Fruit fly (Drosophila melanogaster) whole organism, embryonic: ENCODE data around the gene miple1.

Experiments
- Blimp-1 ChIP-seq: fragments of 200-800 bp; sonication (Bioruptor generic); optimal IDR thresholded peaks from 3 replicates; lab custom pipeline; 2018; ENCODE audit warnings: missing biosample characterization, missing genetic modification characterization, mild to moderate bottlenecking, moderate library complexity, missing genetic modification reagents
- CG12219 ChIP-seq: fragments of 200-800 bp; sonication (Bioruptor generic); optimal IDR thresholded peaks from 3 replicates; lab custom pipeline; 2018; ENCODE audit warnings: missing biosample characterization, mild to moderate bottlenecking, missing genetic modification characterization
- CG15514 ChIP-seq: fragments of 200-800 bp; sonication (Bioruptor generic); optimal IDR thresholded peaks from 3 replicates; lab custom pipeline; 2017; ENCODE audit warnings: missing biosample characterization, missing genetic modification characterization, mild to moderate bottlenecking, moderate library complexity, missing genetic modification reagents
- CG17802 ChIP-seq: fragments of 200-800 bp; sonication (Bioruptor generic); optimal IDR thresholded peaks from 2 replicates; lab custom pipeline; 2018; ENCODE audit warnings: missing biosample characterization, mild to moderate bottlenecking, missing genetic modification characterization, moderate library complexity
- CG3281 ChIP-seq: fragments of 200-800 bp; sonication (Bioruptor generic); optimal IDR thresholded peaks from 3 replicates; lab custom pipeline; 2017; ENCODE audit warnings: missing biosample characterization, mild to moderate bottlenecking, missing genetic modification characterization
- CG34224 ChIP-seq: fragments of 200-800 bp; sonication (Bioruptor generic); IDR thresholded peaks from 3 replicates; pipeline ENCODE4 v1.3.6; 2022; ENCODE audit warnings: missing biosample characterization, missing genetic modification characterization; ENCODE audit not compliant: partially characterized antibody
- CG4282 ChIP-seq: fragments of 200-800 bp; sonication (Bioruptor generic); optimal IDR thresholded peaks from 2 replicates; lab custom pipeline; 2016; ENCODE audit warnings: missing biosample characterization, missing genetic modification characterization
- CG4360 ChIP-seq: fragments of 200-800 bp; sonication (Bioruptor generic); IDR thresholded peaks from 2 replicates; pipeline ENCODE4 v1.3.6; 2022; ENCODE audit warnings: missing biosample characterization, missing genetic modification characterization
- CG6683 ChIP-seq: fragments of 200-800 bp; sonication (Bioruptor generic); optimal IDR thresholded peaks from 2 replicates; lab custom pipeline; 2017; ENCODE audit warnings: missing biosample characterization, mild to moderate bottlenecking, missing genetic modification characterization, missing genetic modification reagents
- CG8089 ChIP-seq: fragments of 200-800 bp; sonication (Bioruptor generic); optimal IDR thresholded peaks from 3 replicates; lab custom pipeline; 2016; ENCODE audit warnings: missing biosample characterization, missing genetic modification characterization
- CG8290 ChIP-seq, 3 experiments: fragments of 200-800 bp; sonication (Bioruptor generic); optimal IDR thresholded peaks; 2 replicates each; lab custom pipeline; 2016 to 2019; ENCODE audit warnings: missing biosample characterization in 3 of 3, missing genetic modification characterization in 3 of 3, mild to moderate bottlenecking in 2 of 3, moderate library complexity in 1 of 3
- CG9215 ChIP-seq: fragments of 200-800 bp; sonication (Bioruptor generic); IDR thresholded peaks from 2 replicates; pipeline ENCODE4 v1.3.6; 2022; ENCODE audit warnings: missing biosample characterization, missing genetic modification characterization
- CTCF ChIP-seq: fragments of 200-800 bp; sonication (Bioruptor generic); optimal IDR thresholded peaks from 2 replicates; lab custom pipeline; 2017; ENCODE audit warnings: missing biosample characterization, mild to moderate bottlenecking, missing genetic modification characterization, moderate library complexity
- CkIIα-i1 ChIP-seq: fragments of 200-800 bp; sonication (Bioruptor generic); IDR thresholded peaks from 2 replicates; pipeline ENCODE4 v1.3.6; 2022; ENCODE audit warnings: missing biosample characterization, missing genetic modification characterization
- Doc2 ChIP-seq: fragments of 200-800 bp; sonication (Bioruptor generic); IDR thresholded peaks from 2 replicates; pipeline ENCODE4 v1.3.6; 2022; ENCODE audit warnings: missing biosample characterization, missing genetic modification characterization
- E2f1 ChIP-seq: fragments of 200-800 bp; sonication (Bioruptor generic); IDR thresholded peaks from 2 replicates; pipeline ENCODE4 v1.3.6; 2022; ENCODE audit warnings: missing biosample characterization, missing genetic modification characterization
- Ets97D ChIP-seq: fragments of 200-800 bp; sonication (Bioruptor generic); optimal IDR thresholded peaks from 3 replicates; lab custom pipeline; 2016; ENCODE audit warnings: missing biosample characterization, missing genetic modification characterization
- H2.0 ChIP-seq: fragments of 200-800 bp; sonication (Bioruptor generic); IDR thresholded peaks from 2 replicates; pipeline ENCODE4 v1.3.6; 2022; ENCODE audit warnings: missing biosample characterization, missing genetic modification characterization
- HLH54F ChIP-seq: fragments of 200-800 bp; sonication (Bioruptor generic); optimal IDR thresholded peaks from 3 replicates; lab custom pipeline; 2016; ENCODE audit warnings: missing biosample characterization, missing genetic modification characterization
- Hr3 ChIP-seq: fragments of 200-800 bp; sonication (Bioruptor generic); optimal IDR thresholded peaks from 3 replicates; lab custom pipeline; 2016; ENCODE audit warnings: missing biosample characterization, missing genetic modification characterization
- Hr51 ChIP-seq, 2 experiments: fragments of 200-800 bp; sonication (Bioruptor generic); optimal IDR thresholded peaks; 2 replicates in 1 of 2; 3 replicates in 1 of 2; lab custom pipeline; 2016 to 2018; ENCODE audit warnings: missing biosample characterization in 2 of 2, missing genetic modification characterization in 2 of 2, mild to moderate bottlenecking in 1 of 2, moderate library complexity in 1 of 2
- Jarid2 ChIP-seq: fragments of 200-800 bp; sonication (Bioruptor generic); optimal IDR thresholded peaks from 3 replicates; lab custom pipeline; 2017; ENCODE audit warnings: mild to moderate bottlenecking, missing biosample characterization, missing genetic modification reagents, missing genetic modification characterization
- Mad ChIP-seq: fragments of 200-800 bp; sonication (Bioruptor generic); optimal IDR thresholded peaks from 2 replicates; lab custom pipeline; 2016; ENCODE audit warnings: missing biosample characterization, missing genetic modification characterization
- Meics ChIP-seq: fragments of 200-800 bp; sonication (Bioruptor generic); optimal IDR thresholded peaks from 2 replicates; lab custom pipeline; 2017; ENCODE audit warnings: missing biosample characterization, mild to moderate bottlenecking, missing genetic modification characterization
- Oaz ChIP-seq: fragments of 200-800 bp; sonication (Bioruptor generic); IDR thresholded peaks from 2 replicates; pipeline ENCODE4 v1.3.6; 2022; ENCODE audit warnings: missing biosample characterization, missing genetic modification characterization
- Optix ChIP-seq: fragments of 200-800 bp; sonication (Bioruptor generic); IDR thresholded peaks from 3 replicates; pipeline ENCODE4 v1.3.6; 2022; ENCODE audit warnings: missing biosample characterization, missing genetic modification characterization
- ac ChIP-seq: fragments of 200-800 bp; sonication (Bioruptor generic); optimal IDR thresholded peaks from 3 replicates; lab custom pipeline; 2017; ENCODE audit warnings: missing biosample characterization, mild to moderate bottlenecking, missing genetic modification characterization
- amos ChIP-seq: fragments of 200-800 bp; sonication (Bioruptor generic); IDR thresholded peaks from 2 replicates; pipeline ENCODE4 v1.3.6; 2022; ENCODE audit warnings: missing biosample characterization, missing genetic modification characterization; ENCODE audit not compliant: partially characterized antibody
- ato ChIP-seq: fragments of 200-800 bp; sonication (Bioruptor generic); IDR thresholded peaks from 2 replicates; pipeline ENCODE4 v1.3.6; 2022; ENCODE audit warnings: missing biosample characterization, missing genetic modification characterization; ENCODE audit not compliant: partially characterized antibody
- bigmax ChIP-seq: fragments of 200-800 bp; sonication (Bioruptor generic); optimal IDR thresholded peaks from 2 replicates; lab custom pipeline; 2018; ENCODE audit warnings: missing biosample characterization, mild to moderate bottlenecking, missing genetic modification characterization
- cas ChIP-seq: fragments of 200-800 bp; sonication (Bioruptor generic); IDR thresholded peaks from 2 replicates; pipeline ENCODE4 v1.3.6; 2022; ENCODE audit warnings: missing biosample characterization, missing genetic modification characterization
- chinmo ChIP-seq: fragments of 200-800 bp; sonication (Bioruptor generic); IDR thresholded peaks from 4 replicates; pipeline ENCODE4 v1.3.6; 2022; ENCODE audit warnings: missing biosample characterization, missing genetic modification characterization; ENCODE audit not compliant: partially characterized antibody
- fd96Cb ChIP-seq: fragments of 200-800 bp; sonication (Bioruptor generic); optimal IDR thresholded peaks from 2 replicates; lab custom pipeline; 2018; ENCODE audit warnings: missing biosample characterization, mild to moderate bottlenecking, missing genetic modification characterization, moderate library complexity
- kni ChIP-seq: fragments of 200-800 bp; sonication (Bioruptor generic); optimal IDR thresholded peaks from 3 replicates; lab custom pipeline; 2017; ENCODE audit warnings: mild to moderate bottlenecking, missing biosample characterization, missing genetic modification reagents, missing genetic modification characterization
- mam ChIP-seq: fragments of 200-800 bp; sonication (Bioruptor generic); optimal IDR thresholded peaks from 3 replicates; lab custom pipeline; 2016; ENCODE audit warnings: missing biosample characterization, missing genetic modification characterization
- odd ChIP-seq: fragments of 200-800 bp; sonication (Bioruptor generic); optimal IDR thresholded peaks from 2 replicates; lab custom pipeline; 2017; ENCODE audit warnings: missing biosample characterization, mild to moderate bottlenecking, missing genetic modification characterization
- peb ChIP-seq: fragments of 200-800 bp; sonication (Bioruptor generic); IDR thresholded peaks from 2 replicates; pipeline ENCODE4 v1.3.6; 2022; ENCODE audit warnings: missing biosample characterization, missing genetic modification characterization
- pfk ChIP-seq: fragments of 200-800 bp; sonication (Bioruptor generic); optimal IDR thresholded peaks from 2 replicates; lab custom pipeline; 2018; ENCODE audit warnings: missing biosample characterization, mild to moderate bottlenecking, missing genetic modification characterization, moderate library complexity
- row ChIP-seq: fragments of 200-800 bp; sonication (Bioruptor generic); IDR thresholded peaks from 3 replicates; pipeline ENCODE4 v1.3.6; 2022; ENCODE audit warnings: missing biosample characterization, missing genetic modification characterization
- sd ChIP-seq: fragments of 200-800 bp; sonication (Bioruptor generic); optimal IDR thresholded peaks from 3 replicates; lab custom pipeline; 2018; ENCODE audit warnings: missing biosample characterization, mild to moderate bottlenecking, missing genetic modification characterization, moderate library complexity
- sr ChIP-seq: fragments of 200-800 bp; sonication (Bioruptor generic); IDR thresholded peaks from 3 replicates; pipeline ENCODE4 v1.3.6; 2022; ENCODE audit warnings: missing biosample characterization, missing genetic modification characterization
- stc ChIP-seq: fragments of 200-800 bp; sonication (Bioruptor generic); IDR thresholded peaks from 2 replicates; pipeline ENCODE4 v1.3.6; 2022; ENCODE audit warnings: missing biosample characterization, missing genetic modification characterization
- stwl ChIP-seq: fragments of 200-800 bp; sonication (Bioruptor generic); optimal IDR thresholded peaks from 3 replicates; lab custom pipeline; 2018; ENCODE audit warnings: missing biosample characterization, mild to moderate bottlenecking, missing genetic modification characterization, moderate library complexity
- tap ChIP-seq: fragments of 200-800 bp; optimal IDR thresholded peaks from 3 replicates; lab custom pipeline; 2019; ENCODE audit warnings: missing biosample characterization, mild to moderate bottlenecking, missing genetic modification characterization, moderate library complexity
- tll ChIP-seq, 2 experiments: fragments of 200-800 bp in 1 of 2; fragments of >200 bp in 1 of 2; sonication (Bioruptor generic) in 1 of 2; optimal IDR thresholded peaks; 2 replicates each; lab custom pipeline; 2017 to 2019; ENCODE audit warnings: missing biosample characterization in 2 of 2, missing genetic modification characterization in 2 of 2, mild to moderate bottlenecking in 1 of 2, moderate library complexity in 1 of 2
- unc-4 ChIP-seq: fragments of 200-800 bp; sonication (Bioruptor generic); IDR thresholded peaks from 2 replicates; pipeline ENCODE4 v1.3.6; 2022; ENCODE audit warnings: missing biosample characterization, missing genetic modification characterization; ENCODE audit not compliant: partially characterized antibody
- wor ChIP-seq: fragments of 200-800 bp; sonication (Bioruptor generic); IDR thresholded peaks from 2 replicates; pipeline ENCODE4 v1.3.6; 2022; ENCODE audit warnings: missing biosample characterization, missing genetic modification characterization

The miple1 gene

dm6 chr3L:223019-223902, 43.8 kb upstream of the miple1 start, which contains the start of the genes pyx and CG33229 (continued):
- TF ChIP-seq Blimp-1 (no peak), kni (GFP tag; lab: Kevin White, UChicago) (peak; percentile 29), stwl (tag; lab: Kevin White, UChicago) (peak; percentile 2), CTCF (GFP tag; lab: Kevin White, UChicago) (peak; percentile 26), CG12219 (GFP tag; lab: Kevin White, UChicago) (peak; percentile 61), CG34224 (no peak), stc (peak; percentile 72), CG9215 (GFP tag; lab: Robert Waterston, UW) (peak; percentile 87), CG4282 (GFP tag; lab: Kevin White, UChicago) (no peak), chinmo (GFP tag; lab: Robert Waterston, UW) (no peak), sr (GFP tag; lab: Robert Waterston, UW) (no peak), tap (peak; percentile 62), fd96Cb (tag; lab: Kevin White, UChicago) (peak; percentile 81), ac (GFP tag; lab: Kevin White, UChicago) (no peak), Optix (peak; percentile 71), CG8290 (GFP tag; optimal IDR thresholded peaks at IDR 0.05; lab: Kevin White, UChicago) (peak; percentile 76), CG8290 (tag; optimal IDR thresholded peaks at IDR 0.05; lab: Kevin White, UChicago) (peak in 1 of 2 experiments; percentile 90), Hr51 (GFP tag; optimal IDR thresholded peaks at IDR 0.05; lab: Kevin White, UChicago) (peak; percentile 71 to 84), amos (peak; percentile 17; the same call in 1 of the 2 replicates), HLH54F (peak; percentile 94), tll (GFP tag; optimal IDR thresholded peaks at IDR 0.05; lab: Kevin White, UChicago) (no peak), pfk (GFP tag; lab: Kevin White, UChicago) (no peak), Meics (GFP tag; lab: Kevin White, UChicago) (peak; percentile 89), CG3281 (GFP tag; lab: Kevin White, UChicago) (peak; percentile 81), CkIIα-i1 (GFP tag; lab: Robert Waterston, UW) (0 out of 2 replicates have a peak, but pooled peaks have one; percentile 11), odd (GFP tag; lab: Kevin White, UChicago) (peak; percentile 45), bigmax (GFP tag; lab: Kevin White, UChicago) (no peak), Mad (GFP tag; lab: Kevin White, UChicago) (peak; percentile 89), wor (GFP tag; lab: Robert Waterston, UW) (peak; percentile 68), CG4360 (no peak), E2f1 (GFP tag; lab: Robert Waterston, UW) (peak; percentile 75), CG15514 (GFP tag; lab: Kevin White, UChicago) (peak; percentile 65), unc-4 (GFP tag; lab: Robert Waterston, UW) (0 out of 2 replicates have a peak, but pooled peaks have one; percentile 27), Doc2 (GFP tag; lab: Robert Waterston, UW) (0 out of 2 replicates have a peak, but pooled peaks have one; percentile 45), Jarid2 (GFP tag; lab: Kevin White, UChicago) (peak; percentile 27), CG17802 (tag; lab: Kevin White, UChicago) (peak; percentile 35), Oaz (GFP tag; lab: Robert Waterston, UW) (peak; percentile 66), Ets97D (GFP tag; lab: Kevin White, UChicago) (peak; percentile 70), Hr3 (GFP tag; lab: Kevin White, UChicago) (peak; percentile 87), cas (peak; percentile 88), ato (GFP tag; lab: Robert Waterston, UW) (no peak), H2.0 (GFP tag; lab: Robert Waterston, UW) (peak; percentile 75), peb (GFP tag; lab: Robert Waterston, UW) (peak; percentile 63), CG6683 (GFP tag; lab: Kevin White, UChicago) (peak; percentile 13), mam (peak; percentile 90), CG8089 (GFP tag; lab: Kevin White, UChicago) (peak; percentile 66), sd (peak; percentile 31), row (peak; percentile 88)
